Fruit fly (Drosophila melanogaster) whole organism, embryonic: ENCODE data around the gene Sirt6.

ENCODE experiments used
- Ada2b ChIP-seq: fragments of 200-800 bp; sonication (Bioruptor generic); IDR thresholded peaks from 2 replicates; pipeline ENCODE4 v1.3.6; 2022; ENCODE audit warnings: missing biosample characterization, missing genetic modification characterization
- Antp ChIP-seq: fragments of 200-800 bp; sonication (Bioruptor generic); optimal IDR thresholded peaks from 3 replicates; lab custom pipeline; 2016; ENCODE audit warnings: missing biosample characterization, missing genetic modification characterization
- Atf6 ChIP-seq: fragments of 200-800 bp; sonication (Bioruptor generic); IDR thresholded peaks from 2 replicates; pipeline ENCODE4 v1.3.6; 2022; ENCODE audit warnings: missing biosample characterization, missing genetic modification characterization
- B-H1 ChIP-seq: fragments of 200-800 bp; sonication (Bioruptor generic); IDR thresholded peaks from 3 replicates; pipeline ENCODE4 v1.3.6; 2022; ENCODE audit warnings: missing biosample characterization, missing genetic modification characterization
- BEAF-32 ChIP-seq: fragments of 200-800 bp; sonication (Bioruptor generic); optimal IDR thresholded peaks from 3 replicates; lab custom pipeline; 2017; ENCODE audit warnings: missing biosample characterization, missing genetic modification characterization, mild to moderate bottlenecking, moderate library complexity, missing genetic modification reagents
- CG11456 ChIP-seq: fragments of 200-800 bp; sonication (Bioruptor generic); IDR thresholded peaks from 3 replicates; pipeline ENCODE4 v1.3.6; 2022; ENCODE audit warnings: missing biosample characterization, missing genetic modification characterization
- CG11560 ChIP-seq: fragments of 200-800 bp; sonication (Bioruptor generic); IDR thresholded peaks from 3 replicates; pipeline ENCODE4 v1.3.6; 2022; ENCODE audit warnings: missing biosample characterization, missing genetic modification characterization
- CG13287 ChIP-seq: fragments of 200-800 bp; sonication (Bioruptor generic); IDR thresholded peaks from 2 replicates; pipeline ENCODE4 v1.3.6; 2022; ENCODE audit warnings: missing biosample characterization, missing genetic modification characterization; ENCODE audit not compliant: partially characterized antibody
- CG13424 ChIP-seq: fragments of 200-800 bp; sonication (Bioruptor generic); optimal IDR thresholded peaks from 2 replicates; lab custom pipeline; 2019; ENCODE audit warnings: missing biosample characterization, mild to moderate bottlenecking, missing genetic modification characterization, moderate library complexity
- CG15269 ChIP-seq: fragments of 200-800 bp; sonication (Bioruptor generic); optimal IDR thresholded peaks from 2 replicates; lab custom pipeline; 2018; ENCODE audit warnings: missing biosample characterization, mild to moderate bottlenecking, missing genetic modification characterization, moderate library complexity
- CG1832 ChIP-seq: fragments of 200-800 bp; sonication (Bioruptor generic); optimal IDR thresholded peaks from 2 replicates; lab custom pipeline; 2017; ENCODE audit warnings: missing biosample characterization, mild to moderate bottlenecking, missing genetic modification characterization, inconsistent platforms
- CG18599 ChIP-seq: fragments of 200-800 bp; sonication (Bioruptor generic); optimal IDR thresholded peaks from 3 replicates; lab custom pipeline; 2017; ENCODE audit warnings: missing biosample characterization, missing genetic modification characterization, mild to moderate bottlenecking, moderate library complexity, missing genetic modification reagents
- CG31224 ChIP-seq: fragments of 200-800 bp; sonication (Bioruptor generic); IDR thresholded peaks from 2 replicates; pipeline ENCODE4 v1.3.6; 2022; ENCODE audit warnings: missing biosample characterization, missing genetic modification characterization
- CG33213 ChIP-seq: fragments of 200-800 bp; sonication (Bioruptor generic); optimal IDR thresholded peaks from 3 replicates; lab custom pipeline; 2016; ENCODE audit warnings: missing biosample characterization, missing genetic modification characterization
- CG33557 ChIP-seq: fragments of 200-800 bp; sonication (Bioruptor generic); optimal IDR thresholded peaks from 2 replicates; lab custom pipeline; 2019; ENCODE audit warnings: missing biosample characterization, mild to moderate bottlenecking, missing genetic modification characterization, moderate library complexity
- CG34422 ChIP-seq: fragments of 200-800 bp; sonication (Bioruptor generic); IDR thresholded peaks from 3 replicates; pipeline ENCODE4 v1.3.6; 2022; ENCODE audit warnings: missing biosample characterization, missing genetic modification characterization
- CG3847 ChIP-seq: fragments of 200-800 bp; sonication (Bioruptor generic); IDR thresholded peaks from 2 replicates; pipeline ENCODE4 v1.3.6; 2022; ENCODE audit warnings: missing biosample characterization, missing genetic modification characterization
- CG4424 ChIP-seq: fragments of 200-800 bp; sonication (Bioruptor generic); optimal IDR thresholded peaks from 3 replicates; lab custom pipeline; 2016; ENCODE audit warnings: missing biosample characterization, missing genetic modification characterization
- CG4617 ChIP-seq: fragments of 200-800 bp; sonication (Bioruptor generic); optimal IDR thresholded peaks from 3 replicates; lab custom pipeline; 2016; ENCODE audit warnings: missing biosample characterization, missing genetic modification characterization, borderline replicate concordance
- CG8924 ChIP-seq: fragments of 200-800 bp; optimal IDR thresholded peaks from 3 replicates; lab custom pipeline; 2019; ENCODE audit warnings: missing biosample characterization, mild to moderate bottlenecking, missing genetic modification characterization, moderate library complexity
- CG9817 ChIP-seq: fragments of 200-800 bp; sonication (Bioruptor generic); optimal IDR thresholded peaks from 2 replicates; lab custom pipeline; 2018; ENCODE audit warnings: missing biosample characterization, mild to moderate bottlenecking, missing genetic modification characterization, moderate library complexity
- CG9932 ChIP-seq: fragments of 200-800 bp; sonication (Bioruptor generic); IDR thresholded peaks from 2 replicates; pipeline ENCODE4 v1.3.6; 2022; ENCODE audit warnings: missing biosample characterization, missing genetic modification characterization
- Dek ChIP-seq: fragments of 200-800 bp; sonication (Bioruptor generic); optimal IDR thresholded peaks from 3 replicates; lab custom pipeline; 2019; ENCODE audit warnings: missing biosample characterization, mild to moderate bottlenecking, missing genetic modification characterization, moderate library complexity
- Drgx ChIP-seq: fragments of 200-800 bp; sonication (Bioruptor generic); IDR thresholded peaks from 2 replicates; pipeline ENCODE4 v1.3.6; 2022; ENCODE audit warnings: missing biosample characterization, missing genetic modification characterization
- Fer1 ChIP-seq: fragments of 200-800 bp; sonication (Bioruptor generic); optimal IDR thresholded peaks from 2 replicates; lab custom pipeline; 2017; ENCODE audit warnings: missing biosample characterization, mild to moderate bottlenecking, missing genetic modification characterization
- Gsc ChIP-seq: fragments of 200-800 bp; sonication (Bioruptor generic); IDR thresholded peaks from 2 replicates; pipeline ENCODE4 v1.3.6; 2022; ENCODE audit warnings: missing biosample characterization, missing genetic modification characterization
- Hmr ChIP-seq: fragments of 200-800 bp; sonication (Bioruptor generic); optimal IDR thresholded peaks from 3 replicates; lab custom pipeline; 2017; ENCODE audit warnings: mild to moderate bottlenecking, missing biosample characterization, missing genetic modification reagents, missing genetic modification characterization
- Kr ChIP-seq: fragments of 200-800 bp; sonication (Bioruptor generic); optimal IDR thresholded peaks from 2 replicates; lab custom pipeline; 2017; ENCODE audit warnings: missing biosample characterization, mild to moderate bottlenecking, missing genetic modification characterization
- MTF-1 ChIP-seq: fragments of 200-800 bp; sonication (Bioruptor generic); optimal IDR thresholded peaks from 2 replicates; lab custom pipeline; 2018; ENCODE audit warnings: missing biosample characterization, mild to moderate bottlenecking, missing genetic modification characterization, borderline replicate concordance
- NFAT ChIP-seq: fragments of 200-800 bp; sonication (Bioruptor generic); IDR thresholded peaks from 2 replicates; pipeline ENCODE4 v1.3.6; 2022; ENCODE audit warnings: missing biosample characterization, missing genetic modification characterization
- Poxn ChIP-seq: fragments of 200-800 bp; sonication (Bioruptor generic); IDR thresholded peaks from 2 replicates; pipeline ENCODE4 v1.3.6; 2022; ENCODE audit warnings: missing biosample characterization, missing genetic modification characterization
- Stat92E ChIP-seq, 3 experiments: fragments of >200 bp in 2 of 3; fragments of 200-800 bp in 1 of 3; sonication (Bioruptor generic) in 1 of 3; optimal IDR thresholded peaks; 2 replicates each; lab custom pipeline; 2017 to 2019; ENCODE audit warnings: missing biosample characterization in 3 of 3, missing genetic modification characterization in 3 of 3, mild to moderate bottlenecking in 1 of 3, moderate library complexity in 1 of 3
- Tbp ChIP-seq: fragments of >200 bp; optimal IDR thresholded peaks from 2 replicates; lab custom pipeline; 2018; ENCODE audit warnings: missing biosample characterization, missing genetic modification characterization
- YL-1 ChIP-seq: fragments of 200-800 bp; sonication (Bioruptor generic); optimal IDR thresholded peaks from 3 replicates; lab custom pipeline; 2017; ENCODE audit warnings: missing biosample characterization, mild to moderate bottlenecking, missing genetic modification characterization
- abd-A ChIP-seq: fragments of 200-800 bp; sonication (Bioruptor generic); optimal IDR thresholded peaks from 3 replicates; lab custom pipeline; 2019; ENCODE audit warnings: missing biosample characterization, mild to moderate bottlenecking, missing genetic modification characterization, moderate library complexity
- ara ChIP-seq: fragments of 200-800 bp; sonication (Bioruptor generic); IDR thresholded peaks from 2 replicates; pipeline ENCODE4 v1.3.6; 2022; ENCODE audit warnings: missing biosample characterization, missing genetic modification characterization
- cg ChIP-seq: fragments of 200-800 bp; sonication (Bioruptor generic); optimal IDR thresholded peaks from 3 replicates; lab custom pipeline; 2019; ENCODE audit warnings: missing biosample characterization, mild to moderate bottlenecking, missing genetic modification characterization, moderate library complexity
- da ChIP-seq: fragments of 200-800 bp; sonication (Bioruptor generic); optimal IDR thresholded peaks from 2 replicates; lab custom pipeline; 2016; ENCODE audit warnings: missing biosample characterization, missing genetic modification characterization
- fd3F ChIP-seq: fragments of 200-800 bp; sonication (Bioruptor generic); optimal IDR thresholded peaks from 2 replicates; lab custom pipeline; 2018; ENCODE audit warnings: missing biosample characterization, mild to moderate bottlenecking, missing genetic modification characterization, moderate library complexity
- gce ChIP-seq: fragments of 200-800 bp; sonication (Bioruptor generic); IDR thresholded peaks from 3 replicates; pipeline ENCODE4 v1.3.6; 2022; ENCODE audit warnings: missing biosample characterization, missing genetic modification characterization
- klu ChIP-seq: fragments of 200-800 bp; sonication (Bioruptor generic); IDR thresholded peaks from 2 replicates; pipeline ENCODE4 v1.3.6; 2022; ENCODE audit warnings: missing biosample characterization, missing genetic modification characterization
- nau ChIP-seq: fragments of 200-800 bp; sonication (Bioruptor generic); optimal IDR thresholded peaks from 3 replicates; lab custom pipeline; 2017; ENCODE audit warnings: missing biosample characterization, mild to moderate bottlenecking, missing genetic modification characterization, missing genetic modification reagents
- org-1 ChIP-seq: fragments of 200-800 bp; sonication (Bioruptor generic); optimal IDR thresholded peaks from 2 replicates; lab custom pipeline; 2017; ENCODE audit warnings: missing biosample characterization, missing genetic modification characterization
- pan ChIP-seq, 4 experiments: fragments of >200 bp in 3 of 4; fragments of 200-800 bp in 1 of 4; sonication (Bioruptor generic) in 1 of 4; optimal IDR thresholded peaks in 3 of 4; IDR thresholded peaks in 1 of 4; 2 replicates each; pipeline versions ENCODE4 v1.3.6 to Lab custom; 2017 to 2022; ENCODE audit warnings: missing biosample characterization in 2 of 4, missing genetic modification characterization in 2 of 4, mixed read lengths in 1 of 4
- pita ChIP-seq: fragments of 200-800 bp; sonication (Bioruptor generic); optimal IDR thresholded peaks from 2 replicates; lab custom pipeline; 2017; ENCODE audit warnings: missing biosample characterization, mild to moderate bottlenecking, missing genetic modification characterization
- wdn ChIP-seq: fragments of 200-800 bp; sonication (Bioruptor generic); IDR thresholded peaks from 2 replicates; pipeline ENCODE4 v1.3.6; 2022; ENCODE audit warnings: missing biosample characterization, missing genetic modification characterization
- wor ChIP-seq: fragments of 200-800 bp; sonication (Bioruptor generic); IDR thresholded peaks from 2 replicates; pipeline ENCODE4 v1.3.6; 2022; ENCODE audit warnings: missing biosample characterization, missing genetic modification characterization
- zf30C ChIP-seq: fragments of 200-800 bp; sonication (Bioruptor generic); optimal IDR thresholded peaks from 3 replicates; lab custom pipeline; 2018; ENCODE audit warnings: missing biosample characterization, mild to moderate bottlenecking, missing genetic modification characterization

Sirt6 gene

dm6 chr3R:10268101-10268864 is 6.6 kb upstream of the Sirt6 start (continued):
- TF ChIP-seq CG8924 (tag; lab: Kevin White, UChicago) (peak; percentile 87), CG11456 (GFP tag; lab: Robert Waterston, UW) (peak; percentile 66; the same call in 1 of the 3 replicates), wor (GFP tag; lab: Robert Waterston, UW) (peak; percentile 72), BEAF-32 (GFP tag; lab: Kevin White, UChicago) (no peak), B-H1 (GFP tag; lab: Robert Waterston, UW) (peak; percentile 58), CG33213 (peak; percentile 59), fd3F (GFP tag; lab: Kevin White, UChicago) (peak; percentile 81), pita (no peak), klu (GFP tag; lab: Robert Waterston, UW) (peak; percentile 58; the same call in 1 of the 2 replicates), CG9817 (tag; lab: Kevin White, UChicago) (peak; percentile 82), CG33557 (GFP tag; lab: Kevin White, UChicago) (no peak), Kr (GFP tag; lab: Kevin White, UChicago) (no peak), CG31224 (peak; percentile 56), Drgx (GFP tag; lab: Robert Waterston, UW) (peak; percentile 82), MTF-1 (GFP tag; lab: Kevin White, UChicago) (no peak), Stat92E (GFP tag; optimal IDR thresholded peaks at IDR 0.05; lab: Kevin White, UChicago) (no peak), Tbp (GFP tag; lab: Kevin White, UChicago) (no peak), ara (GFP tag; lab: Robert Waterston, UW) (peak; percentile 73), Antp (GFP tag; lab: Kevin White, UChicago) (peak; percentile 16), YL-1 (GFP tag; lab: Kevin White, UChicago) (peak; percentile 19), NFAT (GFP tag; lab: Robert Waterston, UW) (no peak), CG11560 (tag; lab: Robert Waterston, UW) (0 out of 3 replicates have a peak, but pooled peaks have one; percentile 45), CG3847 (GFP tag; lab: Robert Waterston, UW) (peak; percentile 70), CG18599 (GFP tag; lab: Kevin White, UChicago) (peak; percentile 88), wdn (GFP tag; lab: Robert Waterston, UW) (peak; percentile 57; the same call in 1 of the 2 replicates), CG13424 (tag; lab: Kevin White, UChicago) (peak; percentile 88), zf30C (GFP tag; lab: Kevin White, UChicago) (peak; percentile 68), Dek (peak; percentile 86), CG1832 (GFP tag; lab: Kevin White, UChicago) (no peak), cg (GFP tag; lab: Kevin White, UChicago) (peak; percentile 44), Poxn (0 out of 2 replicates have a peak, but pooled peaks have one; percentile 13), Ada2b (peak; percentile 68), Hmr (peak; percentile 89), pan (optimal IDR thresholded peaks at IDR 0.05; lab: Kevin White, UChicago) (no peak), pan (GFP tag; optimal IDR thresholded peaks at IDR 0.05 in 1 of 2, IDR thresholded peaks at IDR 0.05 in 1 of 2) (peak in 1 of 2 experiments; percentile 76), CG13287 (GFP tag; lab: Robert Waterston, UW) (no peak; the same call in 1 of the 2 replicates), Atf6 (GFP tag; lab: Robert Waterston, UW) (peak; percentile 88), CG4424 (GFP tag; lab: Kevin White, UChicago) (peak; percentile 79), Fer1 (GFP tag; lab: Kevin White, UChicago) (peak; percentile 91), org-1 (GFP tag; lab: Kevin White, UChicago) (peak; percentile 84), CG15269 (tag; lab: Kevin White, UChicago) (peak; percentile 90), nau (GFP tag; lab: Kevin White, UChicago) (peak; percentile 79), abd-A (peak; percentile 31), CG34422 (GFP tag; lab: Robert Waterston, UW) (peak; percentile 53; the same call in 2 of the 3 replicates), Gsc (GFP tag; lab: Robert Waterston, UW) (no peak), CG9932 (peak; percentile 73), gce (GFP tag; lab: Robert Waterston, UW) (0 out of 3 replicates have a peak, but pooled peaks have one; percentile 37), da (GFP tag; lab: Kevin White, UChicago) (peak; percentile 6), CG4617 (GFP tag; lab: Kevin White, UChicago) (peak; percentile 23)
